Fruit fly (Drosophila melanogaster): ENCODE data around the gene CG17440.

CG17440 gene

DNA sequence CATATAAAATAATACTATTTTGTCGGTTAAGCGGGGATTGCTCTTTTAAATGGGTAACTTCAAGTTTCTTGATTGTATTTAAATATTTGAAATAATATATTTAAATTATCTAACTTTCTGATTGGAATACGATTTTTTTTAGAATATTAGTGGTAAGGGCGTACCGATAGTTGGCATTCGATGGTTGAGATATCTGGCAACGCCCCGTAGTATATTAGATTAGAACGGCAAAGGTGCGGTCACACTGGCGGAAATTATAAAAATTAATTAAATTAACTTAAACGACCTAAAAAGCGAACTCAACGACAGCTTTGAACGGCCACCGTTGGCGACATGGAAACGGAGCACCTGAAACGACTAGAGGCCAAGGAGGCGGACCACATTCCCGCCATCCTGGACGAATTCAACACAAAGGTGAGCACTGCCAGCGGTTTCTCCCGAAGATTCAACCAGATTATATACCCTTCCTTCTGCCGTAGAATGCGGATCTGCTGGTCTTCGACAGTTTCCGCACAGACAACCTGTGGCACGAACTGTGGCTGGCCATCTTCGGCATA, 13.7 kb downstream of the CG17440 start, which contains the start of gene ric8a (continued):
- TF ChIP-seq CG2129 (GFP tag; IDR thresholded peaks at IDR 0.05; ENCODE audit: partially characterized antibody) (peak; percentile 30), Mes4 (GFP tag; optimal IDR thresholded peaks at IDR 0.05) (no peak), Hmr (GFP tag; optimal IDR thresholded peaks at IDR 0.05) (no peak), mirr (GFP tag; optimal IDR thresholded peaks at IDR 0.05) (no peak), CG17912 (GFP tag; optimal IDR thresholded peaks at IDR 0.05) (no peak), Nf-YC (tag; optimal IDR thresholded peaks at IDR 0.05) (no peak), usp (GFP tag; optimal IDR thresholded peaks at IDR 0.05) (no peak), Hr39 (optimal IDR thresholded peaks at IDR 0.05) (no peak), CG1832 (GFP tag; optimal IDR thresholded peaks at IDR 0.05) (no peak), CG3281 (GFP tag; optimal IDR thresholded peaks at IDR 0.05) (no peak), CG1603 (tag; optimal IDR thresholded peaks at IDR 0.05) (no peak), CG4328 (GFP tag; optimal IDR thresholded peaks at IDR 0.05) (no peak), slp2 (GFP tag; optimal IDR thresholded peaks at IDR 0.05) (no peak), Oli (tag; optimal IDR thresholded peaks at IDR 0.05) (no peak), gce (GFP tag; IDR thresholded peaks at IDR 0.05) (no peak), CG9609 (GFP tag; optimal IDR thresholded peaks at IDR 0.05) (no peak), Doc3 (GFP tag; IDR thresholded peaks at IDR 0.05; ENCODE audit: partially characterized antibody) (peak; percentile 55), dpn (GFP tag; optimal IDR thresholded peaks at IDR 0.05) (no peak), bowl (GFP tag; IDR thresholded peaks at IDR 0.05) (no peak), nerfin-1 (tag; optimal IDR thresholded peaks at IDR 0.05) (no peak), bsh (GFP tag; optimal IDR thresholded peaks at IDR 0.05) (no peak), Elba2 (GFP tag; optimal IDR thresholded peaks at IDR 0.05) (peak; percentile 36), wdn (GFP tag; IDR thresholded peaks at IDR 0.05) (no peak), dan (GFP tag; IDR thresholded peaks at IDR 0.05) (no peak), E2f2 (GFP tag; IDR thresholded peaks at IDR 0.05) (peak; percentile 36; the same call in 1 of the 2 replicates), Ptx1 (GFP tag; IDR thresholded peaks at IDR 0.05) (no peak), her (GFP tag; optimal IDR thresholded peaks at IDR 0.05) (no peak), sisA (GFP tag; IDR thresholded peaks at IDR 0.05) (no peak), CG10543 (GFP tag; optimal IDR thresholded peaks at IDR 0.05) (no peak), CG17829 (tag; optimal IDR thresholded peaks at IDR 0.05) (peak; percentile 23), cad (GFP tag; optimal IDR thresholded peaks at IDR 0.05) (no peak), Nf-YB (GFP tag; optimal IDR thresholded peaks at IDR 0.05) (no peak), pum (GFP tag; optimal IDR thresholded peaks at IDR 0.05) (no peak), chn (GFP tag; optimal IDR thresholded peaks at IDR 0.05) (no peak), CG2202 (tag; optimal IDR thresholded peaks at IDR 0.05) (no peak), psq (GFP tag; optimal IDR thresholded peaks at IDR 0.05) (no peak), CG4730 (GFP tag; IDR thresholded peaks at IDR 0.05) (no peak), TFAM (GFP tag; optimal IDR thresholded peaks at IDR 0.05) (no peak), dysf (GFP tag; IDR thresholded peaks at IDR 0.05) (no peak), Asciz (GFP tag; optimal IDR thresholded peaks at IDR 0.05) (no peak), CG4424 (GFP tag; optimal IDR thresholded peaks at IDR 0.05) (no peak), CG5953 (GFP tag; IDR thresholded peaks at IDR 0.05) (no peak), CG11247 (GFP tag; IDR thresholded peaks at IDR 0.05) (no peak), seq (GFP tag; IDR thresholded peaks at IDR 0.05) (no peak), nmo (GFP tag; optimal IDR thresholded peaks at IDR 0.05) (peak; percentile 40), tap (tag; optimal IDR thresholded peaks at IDR 0.05) (no peak), Ada2b (GFP tag; IDR thresholded peaks at IDR 0.05) (no peak), CG7987 (GFP tag; optimal IDR thresholded peaks at IDR 0.05) (no peak), CkIIα-i1 (GFP tag; IDR thresholded peaks at IDR 0.05) (no peak), MBD-R2 (GFP tag; IDR thresholded peaks at IDR 0.05) (peak; percentile 79), D (optimal IDR thresholded peaks at IDR 0.05) (no peak), D (GFP tag; optimal IDR thresholded peaks at IDR 0.05) (no peak), Hey (tag; optimal IDR thresholded peaks at IDR 0.05) (no peak)
